Worm (Caenorhabditis elegans) whole organism, L2 larva: ENCODE results near the gene F41B4.1.
"Not testable (repeated sequence)": the region's sequence is repeated elsewhere in the genome, so short reads cannot be mapped to it uniquely, and the experiment has no call there.

Experiments
- C34F6.9 ChIP-seq: fragments of 150-350 bp; optimal IDR thresholded peaks from 2 replicates; lab custom pipeline; 2014; ENCODE audit warnings: missing biosample characterization, missing genetic modification characterization
- F13H6.1 ChIP-seq: sonication (generic microtip); optimal IDR thresholded peaks from 2 replicates; lab custom pipeline; 2016; ENCODE audit warnings: missing genetic modification characterization, missing compliant biosample characterization
- R02D3.7 ChIP-seq: fragments of 150-350 bp; optimal IDR thresholded peaks from 2 replicates; lab custom pipeline; 2014; ENCODE audit warnings: missing biosample characterization, missing genetic modification characterization
- Y55F3AM.14 ChIP-seq: fragments of 200-800 bp; sonication (Bioruptor generic); optimal IDR thresholded peaks from 2 replicates; lab custom pipeline; 2018; ENCODE audit warnings: mild to moderate bottlenecking, missing genetic modification characterization, missing compliant biosample characterization
- ZK546.5 ChIP-seq: sonication (generic microtip); optimal IDR thresholded peaks from 2 replicates; lab custom pipeline; 2017; ENCODE audit warnings: missing biosample characterization, missing genetic modification characterization
- alr-1 ChIP-seq: fragments of 150-350 bp; optimal IDR thresholded peaks from 2 replicates; lab custom pipeline; 2014; ENCODE audit warnings: missing biosample characterization, missing genetic modification characterization
- aly-2 ChIP-seq: fragments of 150-350 bp; optimal IDR thresholded peaks from 2 replicates; lab custom pipeline; 2014; ENCODE audit warnings: missing biosample characterization, missing genetic modification characterization
- ceh-82 ChIP-seq: fragments of 150-350 bp; optimal IDR thresholded peaks from 2 replicates; lab custom pipeline; 2014; ENCODE audit warnings: missing biosample characterization, missing genetic modification characterization
- crh-2 ChIP-seq: sonication (generic microtip); optimal IDR thresholded peaks from 2 replicates; lab custom pipeline; 2017; ENCODE audit warnings: missing biosample characterization, missing genetic modification characterization
- egl-27 ChIP-seq: sonication (generic microtip); optimal IDR thresholded peaks from 3 replicates; lab custom pipeline; 2017; ENCODE audit warnings: missing biosample characterization, missing genetic modification reagents, missing genetic modification characterization
- elt-1 ChIP-seq: fragments of 150-350 bp; optimal IDR thresholded peaks from 2 replicates; lab custom pipeline; 2014; ENCODE audit warnings: missing biosample characterization, missing genetic modification characterization
- fos-1 ChIP-seq: fragments of 150-350 bp; optimal IDR thresholded peaks from 2 replicates; lab custom pipeline; 2014; ENCODE audit warnings: missing biosample characterization, missing genetic modification characterization
- gmeb-1 ChIP-seq: fragments of 150-350 bp; optimal IDR thresholded peaks from 2 replicates; lab custom pipeline; 2014; ENCODE audit warnings: missing biosample characterization, missing genetic modification characterization
- lin-11 ChIP-seq: fragments of 150-350 bp; sonication (generic microtip); optimal IDR thresholded peaks from 2 replicates; lab custom pipeline; 2014; ENCODE audit warnings: missing biosample characterization, missing genetic modification characterization, inconsistent platforms, mixed read lengths
- lin-13 ChIP-seq: fragments of 150-350 bp; optimal IDR thresholded peaks from 2 replicates; lab custom pipeline; 2014; ENCODE audit warnings: missing biosample characterization, missing genetic modification reagents, missing genetic modification characterization
- lin-39 ChIP-seq: fragments of 150-350 bp; optimal IDR thresholded peaks from 2 replicates; lab custom pipeline; 2014; ENCODE audit warnings: missing biosample characterization, missing genetic modification reagents, missing genetic modification characterization
- lsy-2 ChIP-seq, 2 experiments: fragments of 150-350 bp in 1 of 2; sonication (generic microtip) in 1 of 2; optimal IDR thresholded peaks; 2 replicates each; lab custom pipeline; 2014 to 2017; ENCODE audit warnings: missing biosample characterization in 2 of 2, missing genetic modification characterization in 2 of 2
- mab-5 ChIP-seq: fragments of 150-350 bp; optimal IDR thresholded peaks from 2 replicates; lab custom pipeline; 2014; ENCODE audit warnings: missing biosample characterization, missing genetic modification characterization
- mbf-1 ChIP-seq: sonication (generic microtip); optimal IDR thresholded peaks from 2 replicates; lab custom pipeline; 2017; ENCODE audit warnings: missing biosample characterization, missing genetic modification characterization
- mdl-1 ChIP-seq, 2 experiments: fragments of 150-350 bp in 1 of 2; sonication (generic microtip) in 1 of 2; optimal IDR thresholded peaks; 2 replicates each; lab custom pipeline; 2017; ENCODE audit warnings: missing biosample characterization in 2 of 2, missing genetic modification characterization in 2 of 2
- nhr-10 ChIP-seq: sonication (generic microtip); optimal IDR thresholded peaks from 2 replicates; lab custom pipeline; 2017; ENCODE audit warnings: missing biosample characterization, missing genetic modification characterization
- nhr-11 ChIP-seq: fragments of 150-350 bp; optimal IDR thresholded peaks from 2 replicates; lab custom pipeline; 2014; ENCODE audit warnings: missing biosample characterization, missing genetic modification characterization
- nhr-12 ChIP-seq: fragments of 150-350 bp; optimal IDR thresholded peaks from 2 replicates; lab custom pipeline; 2014; ENCODE audit warnings: missing biosample characterization, missing genetic modification characterization
- nhr-129 ChIP-seq: fragments of 150-350 bp; optimal IDR thresholded peaks from 2 replicates; lab custom pipeline; 2014; ENCODE audit warnings: missing biosample characterization, missing genetic modification characterization
- nhr-21 ChIP-seq: fragments of 150-350 bp; optimal IDR thresholded peaks from 2 replicates; lab custom pipeline; 2014; ENCODE audit warnings: missing biosample characterization, missing genetic modification characterization
- nhr-23 ChIP-seq: fragments of 150-350 bp; optimal IDR thresholded peaks from 2 replicates; lab custom pipeline; 2014; ENCODE audit warnings: missing biosample characterization, missing genetic modification reagents, missing genetic modification characterization
- nhr-25 ChIP-seq: fragments of 150-350 bp; sonication (generic microtip); optimal IDR thresholded peaks from 3 replicates; lab custom pipeline; 2014; ENCODE audit warnings: missing biosample characterization, missing genetic modification characterization
- nhr-77 ChIP-seq: fragments of 150-350 bp; optimal IDR thresholded peaks from 2 replicates; lab custom pipeline; 2014; ENCODE audit warnings: missing biosample characterization, missing genetic modification characterization
- peb-1 ChIP-seq: fragments of 150-350 bp; optimal IDR thresholded peaks from 2 replicates; lab custom pipeline; 2014; ENCODE audit warnings: missing biosample characterization, missing genetic modification characterization
- sem-4 ChIP-seq: fragments of 150-350 bp; optimal IDR thresholded peaks from 2 replicates; lab custom pipeline; 2014; ENCODE audit warnings: missing biosample characterization, missing genetic modification reagents, missing genetic modification characterization
- sma-3 ChIP-seq: sonication (generic microtip); optimal IDR thresholded peaks from 2 replicates; lab custom pipeline; 2016; ENCODE audit warnings: missing genetic modification reagents, missing genetic modification characterization, missing compliant biosample characterization
- sma-9 ChIP-seq, 2 experiments: fragments of 150-350 bp in 1 of 2; sonication (generic microtip) in 1 of 2; optimal IDR thresholded peaks; 2 replicates each; lab custom pipeline; 2014 to 2016; ENCODE audit warnings: missing genetic modification characterization in 2 of 2, mild to moderate bottlenecking in 1 of 2, missing biosample characterization in 1 of 2, missing compliant biosample characterization in 1 of 2, missing genetic modification reagents in 1 of 2, moderate library complexity in 1 of 2
- unc-39 ChIP-seq: fragments of 150-350 bp; optimal IDR thresholded peaks from 2 replicates; lab custom pipeline; 2014; ENCODE audit warnings: missing biosample characterization, missing genetic modification characterization
- unc-55 ChIP-seq: fragments of 150-350 bp; sonication (generic microtip); optimal IDR thresholded peaks from 3 replicates; lab custom pipeline; 2014; ENCODE audit warnings: missing biosample characterization, missing genetic modification reagents, missing genetic modification characterization
- unc-62 ChIP-seq: fragments of 150-350 bp; optimal IDR thresholded peaks from 2 replicates; lab custom pipeline; 2014; ENCODE audit warnings: missing biosample characterization, missing genetic modification reagents, missing genetic modification characterization
- zag-1 ChIP-seq: fragments of 150-350 bp; optimal IDR thresholded peaks from 2 replicates; lab custom pipeline; 2014; ENCODE audit warnings: missing biosample characterization, missing genetic modification characterization
- ztf-11 ChIP-seq: sonication (generic microtip); optimal IDR thresholded peaks from 2 replicates; lab custom pipeline; 2017; ENCODE audit warnings: missing biosample characterization, missing genetic modification characterization
- ztf-4 ChIP-seq: fragments of 150-350 bp; optimal IDR thresholded peaks from 2 replicates; lab custom pipeline; 2014; ENCODE audit warnings: missing biosample characterization, missing genetic modification characterization

F41B4.1 gene

DNA sequence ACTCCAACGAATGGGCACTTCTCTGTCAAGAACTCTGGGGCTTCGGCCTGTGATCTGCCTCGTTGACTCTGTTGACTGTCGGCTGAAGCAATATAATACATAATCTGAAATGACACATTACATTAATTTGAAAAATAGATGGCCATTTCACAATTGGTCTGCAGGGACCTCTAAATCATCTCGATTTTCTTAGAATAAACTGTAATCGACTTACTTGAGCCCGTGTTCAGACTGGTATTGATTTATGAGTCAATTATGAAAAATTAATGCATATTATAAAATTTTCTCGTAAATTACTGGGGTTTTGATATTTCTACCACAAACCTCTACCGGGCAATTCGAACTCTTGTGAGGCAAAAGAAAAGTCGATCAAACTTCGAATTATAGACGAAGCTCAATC, 43.0 kb upstream of the F41B4.1 start, which contains the start of gene C53B7.6:
Gene C53B7.6 (minus strand): TSS at position 101 of the 400 bp plus-strand sequence.
- not testable (repeated sequence) for TF ChIP-seq egl-27 (tag; lab: Kevin White, UChicago); unc-62 (GFP tag; lab: Kevin White, UChicago); zag-1 (tag; lab: Kevin White, UChicago)

DNA sequence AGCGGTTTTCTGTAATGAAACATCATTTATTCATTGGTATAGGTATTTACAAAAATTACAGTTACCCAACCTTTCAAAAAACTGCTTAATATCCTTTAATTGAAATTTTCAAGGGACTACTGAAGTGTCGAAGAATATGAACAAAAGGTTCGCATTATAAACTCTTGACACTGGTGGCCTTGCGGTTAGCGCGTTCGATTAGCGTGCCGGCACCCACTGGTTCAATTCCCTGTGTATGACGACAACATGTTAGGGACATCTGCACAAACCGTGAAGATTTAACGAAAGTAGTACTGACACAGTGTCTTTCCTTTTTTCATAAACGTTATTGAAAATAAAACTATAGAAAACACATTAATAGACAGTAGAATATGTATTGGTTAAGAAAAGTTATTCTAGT, 42.0 kb upstream of the F41B4.1 start:
- TF ChIP-seq C34F6.9 (tag; lab: Kevin White, UChicago) (peak; percentile 10), sma-3 (GFP tag; lab: Kevin White, UChicago) (peak; percentile 63), Y55F3AM.14 (GFP tag; lab: Kevin White, UChicago) (peak; percentile 62), nhr-129 (tag; lab: Kevin White, UChicago) (peak; percentile 66), unc-55 (GFP tag; lab: Kevin White, UChicago) (no peak), lin-13 (GFP tag; lab: Kevin White, UChicago) (peak; percentile 31), sem-4 (tag; lab: Kevin White, UChicago) (no peak), F13H6.1 (peak; percentile 40), R02D3.7 (tag; lab: Kevin White, UChicago) (no peak), lsy-2 (tag; optimal IDR thresholded peaks at IDR 0.05; lab: Kevin White, UChicago) (no peak), nhr-21 (peak; percentile 11), ceh-82 (tag; lab: Kevin White, UChicago) (no peak), mab-5 (tag; lab: Kevin White, UChicago) (no peak), fos-1 (tag; lab: Kevin White, UChicago) (peak; percentile 59), lin-11 (no peak), aly-2 (tag; lab: Kevin White, UChicago) (no peak), crh-2 (tag; lab: Kevin White, UChicago) (peak; percentile 66), egl-27 (tag; lab: Kevin White, UChicago) (peak; percentile 47), mbf-1 (tag; lab: Kevin White, UChicago) (no peak), unc-39 (tag; lab: Kevin White, UChicago) (no peak), gmeb-1 (no peak), sma-9 (GFP tag; optimal IDR thresholded peaks at IDR 0.05; lab: Kevin White, UChicago) (peak; percentile 82), sma-9 (tag; optimal IDR thresholded peaks at IDR 0.05; lab: Kevin White, UChicago) (no peak), alr-1 (no peak)

DNA sequence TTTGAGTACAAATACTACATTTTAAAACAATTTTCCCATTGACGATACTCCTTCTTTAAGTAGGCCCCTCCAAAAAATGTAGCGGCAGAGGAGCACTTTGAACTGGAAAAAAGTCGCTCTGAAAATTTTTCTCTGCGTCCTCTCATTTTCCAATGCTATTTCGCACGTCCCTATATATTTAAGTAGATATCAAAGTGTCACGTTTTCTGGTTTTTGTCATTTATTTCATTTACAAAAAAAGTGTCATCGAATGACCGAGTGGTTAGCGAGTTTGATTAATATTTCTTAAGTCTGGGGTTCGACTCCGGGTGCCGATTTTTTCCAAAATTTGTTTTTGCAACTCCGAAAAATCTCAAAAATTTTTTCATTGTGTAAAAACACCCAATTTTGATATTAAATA, 41.2 kb upstream of the F41B4.1 start:
- TF ChIP-seq nhr-11 (tag; lab: Kevin White, UChicago): no peak
- TF ChIP-seq unc-62 (GFP tag; lab: Kevin White, UChicago): no peak
- no peak for TF ChIP-seq lin-13 (GFP tag; lab: Kevin White, UChicago)
- TF ChIP-seq ztf-4: no peak
- no peak for TF ChIP-seq elt-1 (tag; lab: Kevin White, UChicago)
- TF ChIP-seq ztf-11: no peak
- no peak for TF ChIP-seq egl-27 (tag; lab: Kevin White, UChicago)
- no peak for TF ChIP-seq crh-2 (tag; lab: Kevin White, UChicago)
- TF ChIP-seq peb-1: no peak
- no peak for TF ChIP-seq sma-3 (GFP tag; lab: Kevin White, UChicago)
- no peak for TF ChIP-seq Y55F3AM.14 (GFP tag; lab: Kevin White, UChicago)
- TF ChIP-seq nhr-23 (tag; lab: Kevin White, UChicago): no peak
- TF ChIP-seq mdl-1 (tag; optimal IDR thresholded peaks at IDR 0.05; lab: Kevin White, UChicago): no peak
- TF ChIP-seq sma-9 (GFP tag; optimal IDR thresholded peaks at IDR 0.05; lab: Kevin White, UChicago): no peak
- no peak for TF ChIP-seq sma-9 (tag; optimal IDR thresholded peaks at IDR 0.05; lab: Kevin White, UChicago)
- TF ChIP-seq lsy-2 (tag; optimal IDR thresholded peaks at IDR 0.05; lab: Kevin White, UChicago): no peak
- TF ChIP-seq nhr-21: no peak

DNA sequence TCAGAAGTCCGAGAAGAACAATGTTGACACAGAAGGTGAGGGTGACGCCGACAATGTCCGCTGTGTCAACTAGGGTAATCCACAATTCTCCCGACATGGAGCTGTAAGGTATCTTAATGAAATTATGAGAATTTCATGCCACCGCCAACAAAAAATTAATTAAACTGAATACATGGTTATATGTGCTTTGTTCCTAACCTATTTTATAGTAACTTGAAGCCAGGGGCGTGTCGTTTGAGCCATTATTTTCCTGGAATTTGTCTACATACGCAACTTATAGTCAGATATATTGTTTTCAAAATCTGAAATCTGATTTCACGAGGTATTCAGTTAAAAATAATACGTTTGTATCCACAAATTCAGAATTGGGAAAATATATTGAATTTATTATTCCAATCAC, 40.2 kb upstream of the F41B4.1 start, which contains the start of gene odr-10:
Gene odr-10 (minus strand): TSS at position 101 of the 400 bp plus-strand sequence.
- TF ChIP-seq nhr-23 (tag; lab: Kevin White, UChicago): no peak

DNA sequence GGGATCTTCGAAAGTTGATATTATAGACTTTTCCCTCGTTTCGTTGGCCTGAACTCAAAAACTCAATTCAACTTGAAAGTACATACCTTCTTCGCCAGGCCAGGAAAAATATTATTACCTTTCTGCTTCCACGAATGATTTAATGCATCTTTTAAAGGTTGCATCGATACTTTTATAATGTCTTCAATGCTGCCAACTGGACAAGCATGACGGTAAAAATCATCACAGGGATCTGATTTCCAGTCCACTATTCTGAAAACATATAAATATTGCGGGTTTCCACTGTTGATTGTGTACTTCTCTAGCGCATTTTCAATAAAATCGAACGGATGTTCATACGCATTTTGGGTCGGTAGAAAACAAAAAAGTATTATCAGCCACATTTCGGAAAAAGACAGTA, 37.4 kb upstream of the F41B4.1 start, which contains the start of gene nep-4:
Gene nep-4 (minus strand): TSS at position 393 of the 400 bp plus-strand sequence.
- no peak for TF ChIP-seq sma-3 (GFP tag; lab: Kevin White, UChicago)
- no peak for TF ChIP-seq Y55F3AM.14 (GFP tag; lab: Kevin White, UChicago)
- TF ChIP-seq nhr-77: no peak
- TF ChIP-seq fos-1 (tag; lab: Kevin White, UChicago): no peak
- no peak for TF ChIP-seq nhr-12 (tag; lab: Kevin White, UChicago)
- no peak for TF ChIP-seq egl-27 (tag; lab: Kevin White, UChicago)
- no peak for TF ChIP-seq ztf-4
- no peak for TF ChIP-seq lin-39 (tag; lab: Kevin White, UChicago)
- no peak for TF ChIP-seq nhr-10 (tag; lab: Kevin White, UChicago)
- no peak for TF ChIP-seq gmeb-1
- no peak for TF ChIP-seq nhr-25 (tag; lab: Kevin White, UChicago)
- TF ChIP-seq ZK546.5 (tag; lab: Kevin White, UChicago): no peak
